Fruit fly (Drosophila melanogaster): Measurements from ENCODE around the gene CG6565.
A peak's percentile ranks its signal among the peaks of the same experiment; 100 is the strongest.

CG6565 gene

DNA sequence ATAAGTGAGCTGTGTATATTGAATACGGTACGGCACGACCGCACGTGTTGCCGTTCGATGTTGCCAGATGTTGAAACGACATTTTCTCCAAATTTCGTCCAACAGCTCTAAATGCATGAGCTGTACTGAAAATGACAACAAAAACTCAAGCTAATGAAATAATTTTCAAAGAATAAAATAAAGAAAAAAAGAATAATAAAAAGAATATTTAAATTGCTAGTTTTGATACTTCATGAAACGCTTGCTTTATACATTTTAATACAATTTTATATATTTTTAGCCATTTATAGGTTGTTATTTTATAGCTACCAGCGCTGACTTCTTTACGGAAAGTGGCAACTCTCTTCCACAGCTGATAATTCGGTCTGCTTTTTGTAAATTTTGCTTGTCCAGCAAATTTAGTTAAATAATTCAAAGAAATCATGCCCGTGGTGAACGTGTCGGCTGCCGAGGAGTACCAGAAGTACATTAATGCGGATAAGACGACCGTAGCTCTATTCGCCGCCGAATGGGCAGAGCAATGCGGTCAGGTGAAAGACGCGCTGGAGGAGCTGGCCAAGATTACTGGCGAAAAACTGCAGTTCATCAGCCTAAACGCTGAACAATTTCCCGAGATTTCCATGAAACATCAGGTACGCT lies 7.6 kb upstream of the CG6565 start, which contains the start of the genes Nnp-1 and Grx3 (continued):
- TF ChIP-seq Bdp1 (GFP tag; optimal IDR thresholded peaks at IDR 0.05) = peak; percentile 52
- TF ChIP-seq sna (GFP tag; IDR thresholded peaks at IDR 0.05; ENCODE audit: partially characterized antibody) = no peak
- TF ChIP-seq en (GFP tag; optimal IDR thresholded peaks at IDR 0.05) = no peak
- TF ChIP-seq dpn (GFP tag; optimal IDR thresholded peaks at IDR 0.05) = peak in 1 of 2 experiments; percentile 60
- no peak for TF ChIP-seq Vsx1 (GFP tag; optimal IDR thresholded peaks at IDR 0.05)
- no peak for TF ChIP-seq Hmx (GFP tag; optimal IDR thresholded peaks at IDR 0.05)
- TF ChIP-seq CG14050 (GFP tag; IDR thresholded peaks at IDR 0.05) = no peak
- TF ChIP-seq CG10209 (GFP tag; optimal IDR thresholded peaks at IDR 0.05) = no peak
- no peak for TF ChIP-seq CG11093 (GFP tag; IDR thresholded peaks at IDR 0.05)
- TF ChIP-seq shn (GFP tag; optimal IDR thresholded peaks at IDR 0.05) = no peak
- TF ChIP-seq CG3407 (GFP tag; optimal IDR thresholded peaks at IDR 0.05) = no peak
- no peak for TF ChIP-seq CG8765 (GFP tag; IDR thresholded peaks at IDR 0.05)
- peak; percentile 54 for TF ChIP-seq Fer2 (tag; optimal IDR thresholded peaks at IDR 0.05)
- no peak for TF ChIP-seq CG12219 (GFP tag; optimal IDR thresholded peaks at IDR 0.05)
- TF ChIP-seq HHEX (GFP tag; optimal IDR thresholded peaks at IDR 0.05) = no peak
- no peak for TF ChIP-seq lbe (GFP tag; optimal IDR thresholded peaks at IDR 0.05)
- TF ChIP-seq tll (GFP tag; optimal IDR thresholded peaks at IDR 0.05) = peak in 1 of 2 experiments; percentile 57
- no peak for TF ChIP-seq CG2712 (tag; optimal IDR thresholded peaks at IDR 0.05)
- TF ChIP-seq CG9215 (GFP tag; IDR thresholded peaks at IDR 0.05) = peak; percentile 57
- TF ChIP-seq CkIIα-i1 (GFP tag; IDR thresholded peaks at IDR 0.05) = no peak
- no peak for TF ChIP-seq CHES-1-like (GFP tag; optimal IDR thresholded peaks at IDR 0.05)
- no peak for TF ChIP-seq Mes4 (GFP tag; optimal IDR thresholded peaks at IDR 0.05)
- no peak for TF ChIP-seq sr (GFP tag; IDR thresholded peaks at IDR 0.05)
- no peak for TF ChIP-seq sqz (GFP tag; optimal IDR thresholded peaks at IDR 0.05)
- TF ChIP-seq CG1647 (GFP tag; optimal IDR thresholded peaks at IDR 0.05) = no peak
- TF ChIP-seq gem (tag; optimal IDR thresholded peaks at IDR 0.05) = no peak
- peak; percentile 36 for TF ChIP-seq CG18619 (GFP tag; optimal IDR thresholded peaks at IDR 0.05)
- no peak for TF ChIP-seq CG34376 (GFP tag; optimal IDR thresholded peaks at IDR 0.05)
- TF ChIP-seq jumu (GFP tag; optimal IDR thresholded peaks at IDR 0.05) = no peak
- TF ChIP-seq Dad (GFP tag; optimal IDR thresholded peaks at IDR 0.05) = no peak
- no peak for TF ChIP-seq Tbp (GFP tag; optimal IDR thresholded peaks at IDR 0.05)
- no peak for TF ChIP-seq CG3838 (GFP tag; optimal IDR thresholded peaks at IDR 0.05)
- peak; percentile 46 for TF ChIP-seq CG12299 (tag; optimal IDR thresholded peaks at IDR 0.05)
- TF ChIP-seq CG4617 (GFP tag; optimal IDR thresholded peaks at IDR 0.05; ENCODE audit: borderline replicate concordance) = peak; percentile 62
- no peak for TF ChIP-seq CG2199 (GFP tag; IDR thresholded peaks at IDR 0.05)
- no peak for TF ChIP-seq run (tag; optimal IDR thresholded peaks at IDR 0.05)
- peak; percentile 13; the same call in 1 of the 2 replicates for TF ChIP-seq CG14441 (GFP tag; IDR thresholded peaks at IDR 0.05)
- TF ChIP-seq ATbp (GFP tag; optimal IDR thresholded peaks at IDR 0.05) = no peak
- peak; percentile 92 for TF ChIP-seq row (GFP tag; IDR thresholded peaks at IDR 0.05)
- TF ChIP-seq CG10147 (GFP tag; optimal IDR thresholded peaks at IDR 0.05) = no peak
- no peak for TF ChIP-seq CG7963 (GFP tag; IDR thresholded peaks at IDR 0.05; ENCODE audit: partially characterized antibody)
- TF ChIP-seq HLHmδ (GFP tag; optimal IDR thresholded peaks at IDR 0.05) = no peak
- TF ChIP-seq eve (GFP tag; optimal IDR thresholded peaks at IDR 0.05) = no peak
- TF ChIP-seq CG15269 (tag; optimal IDR thresholded peaks at IDR 0.05) = no peak
- no peak for TF ChIP-seq CG11247 (GFP tag; IDR thresholded peaks at IDR 0.05)
- no peak for TF ChIP-seq cg (GFP tag; optimal IDR thresholded peaks at IDR 0.05)
- peak; percentile 44 for TF ChIP-seq CG7928 (GFP tag; optimal IDR thresholded peaks at IDR 0.05)
- TF ChIP-seq Dp (GFP tag; optimal IDR thresholded peaks at IDR 0.05) = peak; percentile 1
- peak; percentile 56; the same call in 1 of the 2 replicates for TF ChIP-seq CG32532 (GFP tag; IDR thresholded peaks at IDR 0.05)
- TF ChIP-seq CG16779 (GFP tag; IDR thresholded peaks at IDR 0.05) = no peak
